Worm (Caenorhabditis elegans) whole organism, L4 larva: ENCODE data around the gene srg-10.

Experiments
- D1046.2 ChIP-seq: fragments of 200-800 bp; sonication (Bioruptor generic); IDR thresholded peaks from 2 replicates; pipeline ENCODE4 v1.3.6; 2022; ENCODE audit warnings: missing genetic modification characterization, missing compliant biosample characterization
- F37D6.2 ChIP-seq: sonication (generic microtip); optimal IDR thresholded peaks from 2 replicates; lab custom pipeline; 2016; ENCODE audit warnings: mild to moderate bottlenecking, missing genetic modification characterization, missing compliant biosample characterization
- R02D3.7 ChIP-seq: fragments of 150-350 bp; sonication (generic microtip); optimal IDR thresholded peaks from 3 replicates; lab custom pipeline; 2014; ENCODE audit warnings: missing biosample characterization, missing genetic modification characterization
- T20F7.1 ChIP-seq: fragments of 200-800 bp; sonication (Bioruptor generic); optimal IDR thresholded peaks from 2 replicates; lab custom pipeline; 2018; ENCODE audit warnings: mild to moderate bottlenecking, missing genetic modification characterization, missing compliant biosample characterization
- Y105C5A.15 ChIP-seq: fragments of 200-800 bp; sonication (Bioruptor generic); IDR thresholded peaks from 2 replicates; pipeline ENCODE4 v1.3.6; 2022; ENCODE audit warnings: missing genetic modification characterization, missing compliant biosample characterization
- Y48G9A.11 ChIP-seq: fragments of 200-800 bp; sonication (Bioruptor generic); IDR thresholded peaks from 2 replicates; pipeline ENCODE4 v1.3.6; 2022; ENCODE audit warnings: missing genetic modification reagents, missing genetic modification characterization, missing compliant biosample characterization
- arid-1 ChIP-seq: fragments of 200-800 bp; sonication (Bioruptor generic); conservative IDR thresholded peaks from 2 replicates; pipeline ENCODE4 v1.3.6; 2022; ENCODE audit warnings: missing genetic modification reagents, missing genetic modification characterization, missing compliant biosample characterization
- ceh-32 ChIP-seq: sonication (generic microtip); optimal IDR thresholded peaks from 2 replicates; lab custom pipeline; 2016; ENCODE audit warnings: mild to moderate bottlenecking, missing genetic modification characterization, missing compliant biosample characterization; ENCODE audit not compliant: poor library complexity
- ceh-44 ChIP-seq: fragments of 200-800 bp; sonication (Bioruptor generic); IDR thresholded peaks from 2 replicates; pipeline ENCODE4 v1.3.6; 2022; ENCODE audit warnings: missing genetic modification reagents, missing genetic modification characterization, missing compliant biosample characterization
- ceh-62 ChIP-seq: sonication (generic microtip); optimal IDR thresholded peaks from 2 replicates; lab custom pipeline; 2017; ENCODE audit warnings: missing biosample characterization, missing genetic modification characterization
- daf-16 ChIP-seq, 3 experiments: sonication (generic microtip); optimal IDR thresholded peaks; 2 replicates each; lab custom pipeline; 2016 to 2017; ENCODE audit warnings: missing genetic modification characterization in 3 of 3, missing genetic modification reagents in 3 of 3, mild to moderate bottlenecking in 2 of 3, missing compliant biosample characterization in 2 of 3, missing biosample characterization in 1 of 3, moderate library complexity in 1 of 3
- daf-19 ChIP-seq: fragments of 200-800 bp; sonication (Bioruptor generic); conservative IDR thresholded peaks from 2 replicates; pipeline ENCODE4 v1.3.6; 2022; ENCODE audit warnings: missing genetic modification characterization, missing compliant biosample characterization
- daf-8 ChIP-seq: fragments of 200-800 bp; sonication (Bioruptor generic); IDR thresholded peaks from 2 replicates; pipeline ENCODE4 v1.3.6; 2022; ENCODE audit warnings: missing genetic modification characterization, missing compliant biosample characterization
- dmd-6 ChIP-seq: fragments of 200-800 bp; sonication (Bioruptor generic); IDR thresholded peaks from 2 replicates; pipeline ENCODE4 v1.3.6; 2022; ENCODE audit warnings: missing genetic modification reagents, missing genetic modification characterization, missing compliant biosample characterization
- dmd-9 ChIP-seq: fragments of 200-800 bp; sonication (Bioruptor generic); IDR thresholded peaks from 2 replicates; pipeline ENCODE4 v1.3.6; 2022; ENCODE audit warnings: missing genetic modification reagents, missing genetic modification characterization, missing compliant biosample characterization
- dve-1 ChIP-seq: sonication (generic microtip); optimal IDR thresholded peaks from 2 replicates; lab custom pipeline; 2017; ENCODE audit warnings: antibody characterized with exemption, mild to moderate bottlenecking, missing genetic modification characterization, missing compliant biosample characterization; ENCODE audit not compliant: insufficient read depth
- egl-27 ChIP-seq: sonication (generic microtip); optimal IDR thresholded peaks from 3 replicates; lab custom pipeline; 2017; ENCODE audit warnings: missing biosample characterization, missing genetic modification reagents, missing genetic modification characterization
- egl-43 ChIP-seq: fragments of 200-800 bp; sonication (Bioruptor generic); IDR thresholded peaks from 2 replicates; pipeline ENCODE4 v1.3.6; 2022; ENCODE audit warnings: missing genetic modification reagents, missing genetic modification characterization, missing compliant biosample characterization
- hif-1 ChIP-seq, 2 experiments: sonication (generic microtip); optimal IDR thresholded peaks; 2 replicates each; lab custom pipeline; 2016 to 2017; ENCODE audit warnings: missing compliant biosample characterization in 2 of 2, missing genetic modification characterization in 2 of 2, missing genetic modification reagents in 2 of 2, missing genotype in 2 of 2, mild to moderate bottlenecking in 1 of 2
- hlh-11 ChIP-seq: fragments of 200-800 bp; sonication (Bioruptor generic); optimal IDR thresholded peaks from 2 replicates; lab custom pipeline; 2018; ENCODE audit warnings: mild to moderate bottlenecking, missing genetic modification characterization, missing compliant biosample characterization
- hmg-1.1 ChIP-seq: fragments of 200-800 bp; sonication (Bioruptor generic); IDR thresholded peaks from 2 replicates; pipeline ENCODE4 v1.3.6; 2022; ENCODE audit warnings: missing genetic modification reagents, missing genetic modification characterization, missing compliant biosample characterization
- lin-13 ChIP-seq: fragments of 150-350 bp; optimal IDR thresholded peaks from 2 replicates; lab custom pipeline; 2014; ENCODE audit warnings: missing biosample characterization, missing genetic modification reagents, missing genetic modification characterization
- lin-15B ChIP-seq: fragments of 150-350 bp; sonication (generic microtip); optimal IDR thresholded peaks from 3 replicates; lab custom pipeline; 2014; ENCODE audit warnings: missing biosample characterization, missing genetic modification characterization
- nhr-102 ChIP-seq: sonication (generic microtip); optimal IDR thresholded peaks from 2 replicates; lab custom pipeline; 2016; ENCODE audit warnings: mild to moderate bottlenecking, missing genetic modification characterization, moderate library complexity, missing compliant biosample characterization
- nhr-111 ChIP-seq: fragments of 200-800 bp; sonication (Bioruptor generic); optimal IDR thresholded peaks from 2 replicates; lab custom pipeline; 2018; ENCODE audit warnings: mild to moderate bottlenecking, missing genetic modification characterization, missing compliant biosample characterization
- nhr-237 ChIP-seq: sonication (generic microtip); optimal IDR thresholded peaks from 2 replicates; lab custom pipeline; 2017; ENCODE audit warnings: missing biosample characterization, missing genetic modification characterization
- nhr-28 ChIP-seq: fragments of 150-350 bp; optimal IDR thresholded peaks from 2 replicates; lab custom pipeline; 2014; ENCODE audit warnings: missing biosample characterization, missing genetic modification characterization
- nhr-48 ChIP-seq: sonication (generic microtip); optimal IDR thresholded peaks from 2 replicates; lab custom pipeline; 2016; ENCODE audit warnings: mild to moderate bottlenecking, missing genetic modification characterization, missing compliant biosample characterization
- nhr-76 ChIP-seq: fragments of 150-350 bp; optimal IDR thresholded peaks from 2 replicates; lab custom pipeline; 2014; ENCODE audit warnings: missing biosample characterization, missing genetic modification characterization
- nhr-77 ChIP-seq: fragments of 150-350 bp; optimal IDR thresholded peaks from 2 replicates; lab custom pipeline; 2014; ENCODE audit warnings: missing biosample characterization, missing genetic modification characterization
- pha-4 ChIP-seq, 2 experiments: fragments of 150-350 bp in 1 of 2; fragments of 200-800 bp in 1 of 2; sonication (Bioruptor generic) in 1 of 2; IDR thresholded peaks in 1 of 2; optimal IDR thresholded peaks in 1 of 2; 2 replicates each; pipeline versions ENCODE4 v1.3.6 to Lab custom; 2014 to 2022; ENCODE audit warnings: missing genetic modification characterization in 2 of 2, missing genetic modification reagents in 2 of 2, missing biosample characterization in 1 of 2, missing compliant biosample characterization in 1 of 2
- php-3 ChIP-seq: fragments of 200-800 bp; sonication (Bioruptor generic); IDR thresholded peaks from 2 replicates; pipeline ENCODE4 v1.3.6; 2022; ENCODE audit warnings: missing genetic modification reagents, missing genetic modification characterization, missing compliant biosample characterization
- pqm-1 ChIP-seq: sonication (generic microtip); optimal IDR thresholded peaks from 2 replicates; lab custom pipeline; 2017; ENCODE audit warnings: missing biosample characterization, missing genetic modification characterization
- skn-1 ChIP-seq: fragments of 150-350 bp; optimal IDR thresholded peaks from 2 replicates; lab custom pipeline; 2014; ENCODE audit warnings: missing biosample characterization, missing genetic modification characterization
- tag-97 ChIP-seq: fragments of 200-800 bp; sonication (Bioruptor generic); IDR thresholded peaks from 2 replicates; pipeline ENCODE4 v1.3.6; 2022; ENCODE audit warnings: missing genetic modification characterization, missing compliant biosample characterization
- unc-130 ChIP-seq: sonication (generic microtip); optimal IDR thresholded peaks from 2 replicates; lab custom pipeline; 2016; ENCODE audit warnings: missing genetic modification reagents, missing genetic modification characterization, missing compliant biosample characterization
- vab-7 ChIP-seq: fragments of 200-800 bp; sonication (Bioruptor generic); IDR thresholded peaks from 2 replicates; pipeline ENCODE4 v1.3.6; 2022; ENCODE audit warnings: missing genetic modification reagents, missing genetic modification characterization, missing compliant biosample characterization
- zfp-2 ChIP-seq: sonication (generic microtip); optimal IDR thresholded peaks from 2 replicates; lab custom pipeline; 2016; ENCODE audit warnings: mild to moderate bottlenecking, missing genetic modification characterization, missing compliant biosample characterization

Gene srg-10

DNA sequence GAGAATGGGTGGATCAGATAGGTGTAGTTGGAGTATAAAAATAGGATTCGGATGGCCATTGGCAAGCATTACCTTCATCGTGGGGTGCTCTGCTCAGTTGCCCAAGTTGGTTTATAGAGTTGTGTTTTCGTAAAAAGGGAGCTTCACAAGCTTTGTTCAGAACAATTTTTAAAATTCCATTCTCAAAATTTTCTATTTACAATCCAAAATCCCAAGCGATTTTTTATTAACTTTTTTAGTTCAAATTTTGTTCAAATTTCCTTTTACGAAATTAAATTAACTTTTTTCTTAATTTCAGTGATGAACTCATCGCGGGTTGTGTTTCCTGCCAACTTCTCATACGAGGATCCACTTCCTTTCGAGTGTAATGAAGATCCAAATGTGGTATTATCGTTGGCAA is at the start of gene srg-10:
Gene srg-10, plus strand, starts transcription at position 301 of the 400 bp plus-strand sequence.
- no peak for TF ChIP-seq hmg-1.1 (GFP tag; lab: Robert Waterston, UW)
- TF ChIP-seq egl-43 (GFP tag; lab: Robert Waterston, UW) = no peak
- TF ChIP-seq ceh-62 (tag; lab: Kevin White, UChicago) = no peak
- TF ChIP-seq nhr-48 (tag; lab: Kevin White, UChicago) = no peak
- TF ChIP-seq Y48G9A.11 (GFP tag; lab: Robert Waterston, UW) = no peak
- no peak for TF ChIP-seq unc-130 (GFP tag; lab: Kevin White, UChicago)
- TF ChIP-seq zfp-2 (tag; lab: Kevin White, UChicago) = no peak
- TF ChIP-seq R02D3.7 (tag; lab: Kevin White, UChicago) = no peak
- no peak for TF ChIP-seq egl-27 (tag; lab: Kevin White, UChicago)

ce11 chrIII:4628165-4628564 is 49.4 kb upstream of the srg-10 start, which contains the start of gene clec-151:
clec-151 (plus strand) TSS chrIII:4628465.
- no peak for TF ChIP-seq nhr-76
- TF ChIP-seq pha-4 (GFP tag; IDR thresholded peaks at IDR 0.05; lab: Robert Waterston, UW) = no peak
- TF ChIP-seq pha-4 (tag; optimal IDR thresholded peaks at IDR 0.05; lab: Kevin White, UChicago) = no peak
- no peak for TF ChIP-seq egl-27 (tag; lab: Kevin White, UChicago)
- TF ChIP-seq Y105C5A.15 (GFP tag; lab: Robert Waterston, UW) = no peak
- no peak for TF ChIP-seq daf-8 (GFP tag; lab: Robert Waterston, UW)
- no peak for TF ChIP-seq R02D3.7 (tag; lab: Kevin White, UChicago)
- no peak for TF ChIP-seq D1046.2 (GFP tag; lab: Robert Waterston, UW)

DNA sequence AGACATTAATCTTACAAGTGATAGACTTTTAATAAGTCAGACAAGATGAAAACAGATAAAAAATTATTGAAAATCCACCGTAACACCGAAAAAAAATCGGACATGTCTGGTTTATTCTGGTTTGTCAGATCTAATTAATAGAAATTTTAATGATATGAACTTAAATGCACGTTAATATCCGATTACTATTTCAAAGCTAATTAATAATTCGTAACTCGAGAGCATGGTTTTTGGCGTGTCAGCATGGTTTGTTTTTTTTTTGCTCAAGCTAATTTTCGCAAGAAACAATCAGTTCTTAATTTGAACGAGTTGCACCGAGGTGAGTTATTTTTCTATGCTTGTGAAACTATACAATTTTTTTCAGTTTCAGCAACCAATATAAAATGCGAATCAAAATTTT is 42.6 kb upstream of the srg-10 start, which contains the start of gene clec-153:
Gene clec-153, plus strand, starts transcription at position 301 of the 400 bp plus-strand sequence.
- TF ChIP-seq R02D3.7 (tag; lab: Kevin White, UChicago) (no peak), nhr-77 (no peak), egl-43 (GFP tag; lab: Robert Waterston, UW) (no peak), dmd-9 (no peak), ceh-44 (GFP tag; lab: Robert Waterston, UW) (no peak), arid-1 (GFP tag; lab: Robert Waterston, UW) (no peak), F37D6.2 (tag; lab: Kevin White, UChicago) (no peak), hif-1 (tag; optimal IDR thresholded peaks at IDR 0.05; lab: Kevin White, UChicago) (no peak), vab-7 (GFP tag; lab: Robert Waterston, UW) (no peak), skn-1 (tag; lab: Kevin White, UChicago) (no peak), nhr-111 (GFP tag; lab: Kevin White, UChicago) (no peak), nhr-76 (no peak), nhr-102 (tag; lab: Kevin White, UChicago) (no peak), lin-13 (GFP tag; lab: Kevin White, UChicago) (no peak), tag-97 (GFP tag; lab: Robert Waterston, UW) (no peak), dve-1 (tag; lab: Kevin White, UChicago) (no peak), daf-19 (GFP tag; lab: Robert Waterston, UW) (no peak), ceh-32 (tag; lab: Kevin White, UChicago) (no peak)

DNA sequence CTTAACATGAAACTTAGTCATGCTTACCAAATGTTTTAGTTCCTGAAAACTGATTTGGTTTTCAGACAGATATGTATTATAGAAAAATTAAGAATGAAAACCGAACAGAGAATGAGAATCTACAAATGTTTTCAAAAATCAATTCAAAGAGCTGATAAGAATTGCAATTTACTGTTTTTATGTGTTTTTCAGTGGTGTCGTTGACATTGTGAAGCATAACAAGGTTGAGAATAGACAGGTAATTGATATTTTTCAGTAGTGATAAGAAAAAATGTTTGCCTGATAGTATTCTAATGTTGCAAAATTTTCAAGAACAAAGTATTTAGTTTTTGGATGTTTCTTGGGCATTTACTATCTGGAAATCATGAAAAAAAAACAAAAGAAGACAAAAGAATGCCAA is 34.3 kb upstream of the srg-10 start, which contains the start of gene pfas-1:
Gene pfas-1, minus strand, starts transcription at position 49 of the 400 bp plus-strand sequence.
- TF ChIP-seq hlh-11 (tag; lab: Kevin White, UChicago) (peak; percentile 41), ceh-44 (GFP tag; lab: Robert Waterston, UW) (no peak), lin-15B (tag; lab: Kevin White, UChicago) (no peak), pqm-1 (tag; lab: Kevin White, UChicago) (peak; percentile 79), F37D6.2 (tag; lab: Kevin White, UChicago) (no peak), nhr-28 (tag; lab: Kevin White, UChicago) (peak; percentile 73), dmd-6 (GFP tag; lab: Robert Waterston, UW) (peak; percentile 68), T20F7.1 (GFP tag; lab: Kevin White, UChicago) (peak; percentile 20), php-3 (GFP tag; lab: Robert Waterston, UW) (peak; percentile 91), daf-16 (GFP tag; optimal IDR thresholded peaks at IDR 0.05; lab: Kevin White, UChicago) (no peak), daf-16 (tag; optimal IDR thresholded peaks at IDR 0.05; lab: Kevin White, UChicago) (peak; percentile 91), nhr-237 (tag; lab: Kevin White, UChicago) (no peak)
